Worm (Caenorhabditis elegans) whole organism, L4/young adult: ENCODE data around the gene nas-3.
"Not testable (repeated sequence)": the region's sequence is repeated elsewhere in the genome, so short reads cannot be mapped to it uniquely, and the experiment has no call there.

Experiments
- W03F9.2 ChIP-seq: fragments of 150-350 bp; optimal IDR thresholded peaks from 2 replicates; lab custom pipeline; 2014; ENCODE audit warnings: missing biosample characterization, missing genetic modification characterization
- dao-5 ChIP-seq: sonication (generic microtip); optimal IDR thresholded peaks from 2 replicates; lab custom pipeline; 2016; ENCODE audit warnings: missing genotype, missing genetic modification characterization, moderate library complexity, missing compliant biosample characterization
- him-1 ChIP-seq: sonication (generic microtip); optimal IDR thresholded peaks from 2 replicates; lab custom pipeline; 2016; ENCODE audit warnings: missing genotype, missing genetic modification reagents, missing genetic modification characterization, missing compliant biosample characterization

nas-3 gene

DNA sequence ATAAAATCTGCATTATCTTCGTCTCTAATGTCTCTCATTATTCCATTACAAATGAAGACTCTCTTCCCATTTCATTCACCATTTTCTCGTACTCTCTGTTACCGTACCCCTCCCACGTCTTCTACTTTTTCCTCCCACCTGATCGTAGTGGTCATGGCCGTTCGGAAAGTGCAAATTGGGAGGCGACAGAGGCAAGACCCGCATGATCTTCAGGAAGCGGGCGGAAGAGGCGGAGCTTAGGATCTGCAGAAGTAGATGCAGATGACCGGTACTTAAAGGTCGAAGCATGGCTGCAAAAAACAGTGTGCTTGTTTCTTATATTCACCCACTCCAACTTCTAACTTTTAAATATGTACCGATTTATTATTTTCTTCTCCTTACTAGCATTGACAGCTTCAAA lies at the start of gene nas-3:
Gene nas-3 (plus strand): TSS at position 301 of the 400 bp plus-strand sequence.
- TF ChIP-seq him-1 (tag; lab: Kevin White, UChicago) (no peak), dao-5 (no peak), W03F9.2 (tag; lab: Kevin White, UChicago) (no peak)

DNA sequence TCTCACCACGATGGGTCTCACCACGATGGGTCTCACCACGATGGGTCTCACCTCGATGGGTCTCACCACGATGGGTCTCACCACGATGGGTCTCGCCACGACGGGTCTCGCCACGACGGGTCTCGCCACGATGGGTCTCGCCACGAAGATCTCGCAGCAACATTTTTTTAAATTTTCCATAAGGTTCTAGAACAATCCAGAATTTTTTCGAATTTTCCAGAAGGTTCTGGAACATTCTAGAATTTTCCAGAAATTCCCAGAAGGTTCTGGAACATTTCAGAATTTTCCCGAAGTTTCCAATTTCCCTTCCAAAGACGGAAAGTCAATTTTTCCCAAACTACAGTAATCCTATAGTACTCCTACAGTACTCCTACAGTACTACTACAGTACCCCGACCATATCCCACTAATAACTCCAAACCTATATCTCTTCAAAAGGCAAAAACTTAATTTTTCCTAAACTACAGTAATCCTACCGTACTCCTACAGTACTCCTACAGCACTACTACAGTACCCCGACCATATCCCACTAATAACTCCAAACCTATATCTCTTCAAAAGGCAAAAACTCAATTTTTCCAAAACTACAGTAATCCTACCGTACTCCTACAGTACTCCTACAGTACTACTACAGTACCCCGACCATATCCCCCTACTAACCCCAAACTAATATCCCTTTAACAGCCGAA lies 38.5 kb upstream of the nas-3 start, which contains the start of gene Y54B9A.1:
Gene Y54B9A.1 (minus strand): TSS at position 235 of the 688 bp plus-strand sequence.
- TF ChIP-seq him-1 (tag; lab: Kevin White, UChicago); W03F9.2 (tag; lab: Kevin White, UChicago); dao-5: not testable (repeated sequence)

DNA sequence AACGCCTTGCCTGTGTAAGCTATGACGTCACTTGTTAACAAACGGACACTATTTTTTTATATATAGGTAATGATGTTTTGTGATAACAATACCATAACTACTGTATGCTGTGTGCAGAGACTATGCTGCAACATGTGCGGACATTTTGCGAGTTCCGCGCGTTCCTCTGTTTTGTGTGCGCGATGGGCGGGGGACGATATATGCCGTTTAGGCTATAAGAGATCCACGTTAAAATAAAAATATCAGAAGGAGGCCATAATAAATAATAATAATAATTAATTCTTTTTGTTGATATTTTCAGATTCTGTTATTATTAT lies 38.0 kb upstream of the nas-3 start:
- TF ChIP-seq him-1 (tag; lab: Kevin White, UChicago) (no peak), dao-5 (no peak), W03F9.2 (tag; lab: Kevin White, UChicago) (no peak)

DNA sequence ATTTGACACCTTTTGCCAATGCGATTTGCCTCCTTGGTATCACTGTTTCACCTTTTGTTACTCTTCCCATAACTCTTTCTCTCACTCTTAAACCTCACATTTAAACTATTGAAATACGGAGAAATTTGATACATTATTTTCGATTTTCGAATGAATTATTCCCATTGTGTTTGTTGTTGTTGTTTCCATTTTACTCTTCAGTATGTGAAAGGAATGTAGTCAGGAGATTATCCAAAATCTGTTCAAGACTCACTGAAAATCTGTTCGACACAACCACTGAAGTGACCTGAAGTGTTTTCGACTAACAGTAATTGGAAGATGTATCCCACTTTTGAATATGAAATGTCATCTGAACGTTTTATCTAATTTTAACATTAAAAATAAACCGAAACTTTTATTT lies 36.9 kb upstream of the nas-3 start:
- TF ChIP-seq him-1 (tag; lab: Kevin White, UChicago) (no peak), W03F9.2 (tag; lab: Kevin White, UChicago) (no peak), dao-5 (no peak)

DNA sequence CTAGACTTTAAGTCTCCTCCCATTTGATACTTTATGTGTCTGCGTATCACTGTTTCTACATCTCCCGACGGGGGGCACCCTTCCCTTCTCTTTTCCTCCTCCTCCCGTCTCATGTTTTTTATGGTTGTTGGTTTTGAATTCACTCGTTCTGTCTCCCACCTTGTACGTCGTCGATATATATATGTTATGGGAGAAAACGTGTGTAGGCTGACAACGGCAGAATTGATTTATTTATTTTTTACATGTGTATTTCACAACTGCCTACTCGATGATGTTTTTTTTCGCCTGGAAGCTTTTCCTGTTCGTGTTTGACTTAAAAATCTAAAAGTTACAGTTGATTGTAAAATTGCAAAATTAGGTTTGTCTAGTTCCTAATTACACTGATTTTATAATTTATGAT lies 35.5 kb upstream of the nas-3 start:
- no peak for TF ChIP-seq W03F9.2 (tag; lab: Kevin White, UChicago)
- no peak for TF ChIP-seq dao-5
- no peak for TF ChIP-seq him-1 (tag; lab: Kevin White, UChicago)

DNA sequence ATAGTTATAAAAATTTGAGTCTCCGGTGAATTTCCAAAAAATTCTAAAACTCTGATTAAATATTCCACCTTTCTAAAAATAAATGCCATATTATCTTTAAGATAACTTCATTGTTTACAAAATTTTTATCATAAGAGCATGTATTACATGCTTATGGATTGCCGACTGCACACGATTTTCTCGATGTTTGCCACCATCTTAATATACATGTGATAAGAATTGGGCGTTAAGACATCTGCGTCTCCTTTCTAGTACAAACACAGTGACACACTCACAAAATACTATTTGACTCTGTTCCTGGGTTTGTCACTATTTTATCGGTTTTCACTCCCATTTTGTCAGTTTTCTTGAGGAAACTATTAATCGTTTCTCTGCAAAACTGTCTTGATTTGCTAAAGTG lies 34.9 kb upstream of the nas-3 start:
- TF ChIP-seq W03F9.2 (tag; lab: Kevin White, UChicago) (no peak), him-1 (tag; lab: Kevin White, UChicago) (no peak), dao-5 (no peak)

DNA sequence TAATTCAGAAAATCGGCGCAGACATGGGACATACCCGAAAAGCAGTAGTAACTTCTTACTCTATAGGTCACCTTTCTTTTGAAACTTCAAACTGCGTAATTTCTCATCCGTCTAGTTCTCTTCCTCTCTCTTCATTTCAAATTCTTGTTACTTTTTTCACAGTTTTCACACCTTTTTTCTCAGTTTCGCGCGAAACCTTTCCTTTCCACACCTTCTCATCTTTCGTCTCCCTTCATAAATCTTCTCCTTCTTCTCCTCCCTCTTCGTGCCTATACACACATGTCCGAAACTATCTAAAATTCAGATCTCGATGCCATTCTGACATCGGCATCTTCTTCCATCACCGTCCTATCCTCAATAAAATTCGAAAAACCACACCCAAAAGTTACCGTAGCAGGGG lies 34.2 kb upstream of the nas-3 start, which contains the start of gene wdr-62:
Gene wdr-62 (plus strand): TSS at position 301 of the 400 bp plus-strand sequence.
- TF ChIP-seq dao-5, result no peak
- no peak for TF ChIP-seq W03F9.2 (tag; lab: Kevin White, UChicago)
- no peak for TF ChIP-seq him-1 (tag; lab: Kevin White, UChicago)

DNA sequence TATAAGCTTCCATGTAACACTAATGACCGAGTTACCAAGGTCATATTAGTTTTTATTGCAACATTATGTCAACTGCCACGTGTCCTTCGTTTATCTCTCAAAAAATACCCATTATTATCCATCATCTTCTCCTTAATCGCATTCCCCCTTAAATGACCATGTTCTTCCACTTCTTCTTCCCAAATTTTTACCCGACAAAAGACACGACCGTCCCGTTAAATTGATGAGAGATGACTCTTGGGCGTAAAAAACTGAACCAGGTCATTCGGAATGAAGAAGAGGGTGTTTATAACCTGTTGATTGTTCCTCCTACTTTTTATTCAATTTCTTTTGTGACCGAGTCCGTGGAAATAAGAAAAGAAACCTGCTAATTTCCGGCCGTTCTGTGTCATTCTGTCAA lies 33.3 kb upstream of the nas-3 start:
- TF ChIP-seq dao-5 (no peak), him-1 (tag; lab: Kevin White, UChicago) (no peak), W03F9.2 (tag; lab: Kevin White, UChicago) (no peak)

DNA sequence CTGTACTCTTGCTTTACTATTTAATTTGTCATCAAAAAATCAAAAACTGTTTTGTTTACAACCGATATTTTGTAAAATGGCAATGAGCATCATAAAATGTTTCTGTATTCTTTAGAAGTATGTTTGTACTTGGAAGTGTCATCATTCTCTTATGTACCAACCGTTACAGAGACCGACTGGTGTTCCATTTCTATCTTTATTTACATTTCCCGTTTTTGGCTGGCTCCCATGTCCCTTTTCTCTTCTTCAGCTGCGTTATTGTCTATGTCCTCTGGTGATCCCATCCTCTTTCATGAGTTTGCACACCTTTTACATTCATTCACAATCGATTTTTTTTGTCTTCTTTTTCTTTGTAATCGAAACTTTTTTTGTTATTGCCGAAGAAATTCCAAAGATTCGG lies 26.5 kb upstream of the nas-3 start:
- no peak for TF ChIP-seq W03F9.2 (tag; lab: Kevin White, UChicago)
- TF ChIP-seq him-1 (tag; lab: Kevin White, UChicago), result no peak
- TF ChIP-seq dao-5, result no peak

DNA sequence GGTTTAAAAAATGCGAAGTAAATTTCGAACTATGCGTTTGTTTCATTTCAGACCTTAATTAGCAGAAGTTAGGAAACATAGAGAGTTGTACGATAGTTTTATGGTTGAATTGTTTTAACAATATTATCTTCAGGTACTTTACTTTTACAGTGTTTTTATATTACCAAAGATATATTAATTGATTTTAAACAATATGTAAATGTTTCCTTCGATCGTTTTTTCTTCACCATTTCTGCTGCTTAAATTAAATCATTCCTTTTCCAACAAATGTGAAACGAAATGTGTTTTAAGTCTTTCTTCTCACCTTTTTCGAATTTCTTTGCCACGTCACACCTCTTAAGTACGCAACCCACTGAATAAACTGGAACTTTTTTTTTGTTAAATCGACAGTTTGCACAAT lies 24.6 kb upstream of the nas-3 start:
- no peak for TF ChIP-seq W03F9.2 (tag; lab: Kevin White, UChicago)
- TF ChIP-seq him-1 (tag; lab: Kevin White, UChicago), result no peak
- no peak for TF ChIP-seq dao-5

DNA sequence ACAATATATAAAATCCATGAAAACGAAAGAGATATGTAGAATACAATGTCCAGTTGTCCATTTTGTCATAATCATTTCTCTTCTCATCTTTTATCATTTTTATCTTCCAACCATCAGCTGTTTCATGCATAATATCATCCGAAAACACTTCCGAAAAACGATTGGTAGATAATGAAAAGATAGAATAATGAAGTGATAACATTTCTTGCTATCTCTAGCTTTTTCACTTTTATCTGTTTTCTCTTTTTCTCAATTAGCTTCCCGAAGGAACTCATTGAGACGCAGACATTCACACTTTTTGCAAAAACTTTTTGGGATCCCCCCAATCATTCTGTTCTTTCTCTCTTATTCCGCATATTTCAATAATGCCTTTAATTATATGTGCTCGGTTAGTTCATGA lies 24.0 kb upstream of the nas-3 start:
- TF ChIP-seq dao-5 (no peak), W03F9.2 (tag; lab: Kevin White, UChicago) (no peak), him-1 (tag; lab: Kevin White, UChicago) (no peak)

DNA sequence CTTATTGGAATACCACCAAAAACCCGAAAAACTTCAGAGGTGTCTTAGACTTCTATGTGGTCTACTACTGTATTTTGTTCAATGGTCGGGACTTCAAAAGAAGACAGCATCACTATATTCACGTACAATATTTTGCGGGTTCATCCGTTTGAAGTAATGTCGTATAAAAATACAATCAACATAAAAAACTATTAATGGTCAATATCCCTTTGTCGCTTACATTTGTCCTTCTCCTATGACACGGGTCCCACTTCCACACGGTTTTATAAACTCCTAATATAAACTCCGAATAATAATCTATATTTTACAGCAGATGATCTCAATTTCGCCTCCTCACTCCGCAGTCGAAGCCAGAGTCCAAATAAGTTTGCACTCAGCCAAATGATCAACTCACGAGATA lies 20.4 kb upstream of the nas-3 start:
- TF ChIP-seq dao-5, result no peak
- no peak for TF ChIP-seq W03F9.2 (tag; lab: Kevin White, UChicago)
- TF ChIP-seq him-1 (tag; lab: Kevin White, UChicago), result no peak

DNA sequence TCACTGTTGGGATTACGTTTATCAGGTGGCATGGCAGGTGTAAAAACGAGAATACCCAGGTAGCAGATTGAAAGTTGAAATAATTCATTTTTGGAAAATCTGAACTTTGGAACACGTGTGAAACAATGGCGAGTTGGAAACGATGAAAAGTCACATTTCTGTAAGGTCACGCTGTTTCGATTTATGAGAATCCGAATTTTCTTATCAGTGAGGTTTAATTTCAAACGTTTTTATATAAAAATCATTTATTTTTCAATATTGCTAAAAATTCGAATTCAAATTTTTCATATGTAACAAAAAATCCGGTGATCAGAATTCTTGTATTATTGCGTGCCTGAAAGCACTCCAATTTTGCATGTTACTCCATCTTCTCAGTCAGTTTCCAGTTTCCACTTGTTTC lies 15.4 kb upstream of the nas-3 start, which contains the start of gene F07D3.3:
Gene F07D3.3 (minus strand): TSS at position 101 of the 400 bp plus-strand sequence.
- TF ChIP-seq dao-5 (no peak), W03F9.2 (tag; lab: Kevin White, UChicago) (no peak), him-1 (tag; lab: Kevin White, UChicago) (no peak)

DNA sequence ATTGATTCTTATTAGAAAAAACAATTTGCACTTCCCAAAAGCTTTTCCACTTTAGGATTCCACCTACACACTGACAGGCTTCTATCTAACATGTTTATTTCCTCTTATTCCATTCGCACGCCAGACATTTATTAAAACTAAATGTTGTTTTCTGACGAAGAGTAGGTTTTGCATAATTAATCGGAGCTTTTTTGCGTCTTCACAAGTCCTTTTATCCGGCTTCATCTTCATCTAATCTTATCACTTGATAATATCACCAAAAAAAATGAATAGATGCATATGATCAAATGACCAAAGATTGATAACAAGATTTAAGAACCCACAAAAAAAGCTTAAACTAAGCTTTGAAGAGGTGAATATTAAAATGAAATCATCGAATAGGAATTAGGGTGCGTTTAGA lies 12.4 kb upstream of the nas-3 start:
- TF ChIP-seq W03F9.2 (tag; lab: Kevin White, UChicago) (no peak), him-1 (tag; lab: Kevin White, UChicago) (no peak), dao-5 (no peak)

DNA sequence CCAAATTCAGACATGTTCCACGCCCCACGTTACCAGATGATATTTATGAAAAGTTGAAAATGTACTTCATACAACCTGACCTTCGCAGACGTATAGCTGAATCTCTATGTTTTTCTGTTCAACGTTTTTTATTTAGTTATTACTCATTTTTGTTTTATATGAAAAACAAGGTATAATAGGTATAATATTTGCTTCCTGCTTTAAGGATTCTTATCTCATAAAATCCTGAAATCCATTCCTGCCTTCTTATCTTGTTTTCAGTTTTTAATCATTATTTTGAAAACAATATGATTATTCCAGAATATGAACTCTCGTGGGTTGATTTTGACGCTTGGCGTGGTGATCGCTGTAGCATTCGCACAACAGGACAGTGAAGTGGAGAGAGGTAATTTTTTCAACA lies 6.3 kb upstream of the nas-3 start, which contains the start of gene flp-6:
Gene flp-6 (plus strand): TSS at position 301 of the 400 bp plus-strand sequence.
- TF ChIP-seq him-1 (tag; lab: Kevin White, UChicago) (no peak), W03F9.2 (tag; lab: Kevin White, UChicago) (no peak), dao-5 (no peak)
